Worm (Caenorhabditis elegans) whole organism, L1 larva: ENCODE data around the gene acs-1.

ENCODE experiments used
- ceh-88 ChIP-seq: fragments of 200-800 bp; sonication (Bioruptor generic); IDR thresholded peaks from 2 replicates; pipeline ENCODE4 v1.3.6; 2022; ENCODE audit warnings: missing genetic modification characterization, missing compliant biosample characterization
- elt-3 ChIP-seq, 6 experiments: fragments of 150-350 bp in 1 of 6; sonication (generic microtip); optimal IDR thresholded peaks; 2 replicates each; lab custom pipeline; 2017 to 2018; ENCODE audit warnings: missing biosample characterization in 6 of 6, missing genetic modification characterization in 6 of 6, inconsistent platforms in 1 of 6
- fkh-10 ChIP-seq: sonication (generic microtip); optimal IDR thresholded peaks from 2 replicates; lab custom pipeline; 2017; ENCODE audit warnings: missing biosample characterization, missing genetic modification reagents, missing genetic modification characterization
- fos-1 ChIP-seq: fragments of 150-350 bp; optimal IDR thresholded peaks from 2 replicates; lab custom pipeline; 2014; ENCODE audit warnings: missing biosample characterization, missing genetic modification characterization
- jun-1 ChIP-seq: fragments of 150-350 bp; optimal IDR thresholded peaks from 2 replicates; lab custom pipeline; 2014; ENCODE audit warnings: missing biosample characterization, missing genetic modification reagents, missing genetic modification characterization
- lin-13 ChIP-seq: fragments of 150-350 bp; optimal IDR thresholded peaks from 2 replicates; lab custom pipeline; 2014; ENCODE audit warnings: missing biosample characterization, missing genetic modification reagents, missing genetic modification characterization
- lsy-2 ChIP-seq, 2 experiments: fragments of 150-350 bp; optimal IDR thresholded peaks; 2 replicates each; lab custom pipeline; 2014; ENCODE audit warnings: missing biosample characterization in 2 of 2, missing genetic modification characterization in 2 of 2
- nhr-11 ChIP-seq: fragments of 150-350 bp; optimal IDR thresholded peaks from 2 replicates; lab custom pipeline; 2014; ENCODE audit warnings: missing biosample characterization, missing genetic modification characterization
- nhr-76 ChIP-seq: sonication (generic microtip); optimal IDR thresholded peaks from 2 replicates; lab custom pipeline; 2017; ENCODE audit warnings: missing biosample characterization, missing genetic modification characterization
- pag-3 ChIP-seq: sonication (generic microtip); optimal IDR thresholded peaks from 2 replicates; lab custom pipeline; 2017; ENCODE audit warnings: missing genetic modification characterization, mild to moderate bottlenecking, missing compliant biosample characterization, antibody characterized with exemption, borderline replicate concordance; ENCODE audit not compliant: insufficient read depth
- skn-1 ChIP-seq: fragments of 150-350 bp; optimal IDR thresholded peaks from 2 replicates; lab custom pipeline; 2014; ENCODE audit warnings: missing biosample characterization, missing genetic modification characterization
- sptf-1 ChIP-seq: fragments of 150-350 bp; optimal IDR thresholded peaks from 2 replicates; lab custom pipeline; 2014; ENCODE audit warnings: missing biosample characterization, missing genetic modification characterization
- unc-98 ChIP-seq: fragments of 200-800 bp; sonication (Bioruptor generic); IDR thresholded peaks from 2 replicates; pipeline ENCODE4 v1.3.6; 2022; ENCODE audit warnings: missing genetic modification characterization, missing compliant biosample characterization
- xbp-1 ChIP-seq: sonication (generic microtip); optimal IDR thresholded peaks from 2 replicates; lab custom pipeline; 2016; ENCODE audit warnings: missing genetic modification characterization, missing compliant biosample characterization

ce11 chrV:6511121-6511520 lies 13.7 kb upstream of the acs-1 start, which contains the start of gene ubh-1:
- TF ChIP-seq jun-1 (tag; lab: Kevin White, UChicago) = no peak
- no peak for TF ChIP-seq nhr-76 (tag; lab: Kevin White, UChicago)
- no peak for TF ChIP-seq ceh-88 (GFP tag; lab: Robert Waterston, UW)
- TF ChIP-seq fos-1 = no peak
- TF ChIP-seq pag-3 (tag; lab: Kevin White, UChicago) = no peak
- no peak for TF ChIP-seq unc-98 (GFP tag; lab: Robert Waterston, UW)
- no peak for TF ChIP-seq skn-1 (tag; lab: Kevin White, UChicago)
- TF ChIP-seq elt-3 (tag; optimal IDR thresholded peaks at IDR 0.05; lab: Kevin White, UChicago) = peak in 1 of 6 experiments; percentile 23
- no peak for TF ChIP-seq fkh-10
- no peak for TF ChIP-seq lin-13 (GFP tag; lab: Kevin White, UChicago)
- TF ChIP-seq nhr-11 (tag; lab: Kevin White, UChicago) = no peak
- no peak for TF ChIP-seq sptf-1
- no peak for TF ChIP-seq lsy-2 (tag; optimal IDR thresholded peaks at IDR 0.05; lab: Kevin White, UChicago)
- TF ChIP-seq xbp-1 (tag; lab: Kevin White, UChicago) = no peak
